Fruit fly (Drosophila melanogaster): ENCODE results near the gene CG32284.

Gene CG32284

DNA sequence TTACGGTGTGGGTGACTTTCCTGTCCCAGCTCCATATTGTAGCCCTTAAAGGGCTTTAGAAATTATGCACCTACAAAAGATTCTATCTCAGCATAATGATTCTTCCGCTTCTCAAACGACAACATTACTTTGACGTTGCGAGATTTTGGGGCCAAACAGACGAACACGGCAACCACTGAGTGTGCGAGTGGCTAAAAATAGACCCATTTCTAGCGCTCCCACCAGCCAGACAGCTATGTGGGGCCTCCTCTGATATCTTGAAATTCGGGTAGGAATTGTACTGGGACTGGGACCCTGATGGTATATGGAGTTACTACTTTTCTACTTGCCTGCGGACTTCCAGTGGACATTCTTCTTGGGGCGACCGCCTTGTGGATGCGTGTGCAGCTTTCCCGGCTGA lies 8.6 kb upstream of the CG32284 start:
- TF ChIP-seq foxo (GFP tag; optimal IDR thresholded peaks at IDR 0.05) = no peak
- no peak for TF ChIP-seq dsf (GFP tag; optimal IDR thresholded peaks at IDR 0.05; ENCODE audit: borderline replicate concordance)
- TF ChIP-seq tai (GFP tag; optimal IDR thresholded peaks at IDR 0.05) = no peak
- TF ChIP-seq CrebA (GFP tag; optimal IDR thresholded peaks at IDR 0.05; ENCODE audit: borderline replicate concordance) = no peak
- TF ChIP-seq Dfd (GFP tag; optimal IDR thresholded peaks at IDR 0.05) = no peak
- no peak for TF ChIP-seq OdsH (GFP tag; optimal IDR thresholded peaks at IDR 0.05)
- no peak for TF ChIP-seq Hr78 (GFP tag; optimal IDR thresholded peaks at IDR 0.05)
- TF ChIP-seq lola (GFP tag; optimal IDR thresholded peaks at IDR 0.05) = no peak
- TF ChIP-seq N (GFP tag; optimal IDR thresholded peaks at IDR 0.05) = no peak
- no peak for TF ChIP-seq dmrt93B (GFP tag; optimal IDR thresholded peaks at IDR 0.05)
- no peak for TF ChIP-seq sv (GFP tag; optimal IDR thresholded peaks at IDR 0.05)
- TF ChIP-seq Rel (GFP tag; optimal IDR thresholded peaks at IDR 0.05) = no peak
- no peak for TF ChIP-seq Rel (tag; optimal IDR thresholded peaks at IDR 0.05)
- TF ChIP-seq CG9705 (GFP tag; optimal IDR thresholded peaks at IDR 0.05) = no peak
- no peak for TF ChIP-seq pan (optimal IDR thresholded peaks at IDR 0.05)
- TF ChIP-seq jim (GFP tag; optimal IDR thresholded peaks at IDR 0.05) = no peak
- TF ChIP-seq psq (GFP tag; optimal IDR thresholded peaks at IDR 0.05) = no peak
- no peak for TF ChIP-seq brk (GFP tag; optimal IDR thresholded peaks at IDR 0.05)
- TF ChIP-seq Jra (GFP tag; optimal IDR thresholded peaks at IDR 0.05) = no peak
- TF ChIP-seq sage (GFP tag; optimal IDR thresholded peaks at IDR 0.05) = no peak

DNA sequence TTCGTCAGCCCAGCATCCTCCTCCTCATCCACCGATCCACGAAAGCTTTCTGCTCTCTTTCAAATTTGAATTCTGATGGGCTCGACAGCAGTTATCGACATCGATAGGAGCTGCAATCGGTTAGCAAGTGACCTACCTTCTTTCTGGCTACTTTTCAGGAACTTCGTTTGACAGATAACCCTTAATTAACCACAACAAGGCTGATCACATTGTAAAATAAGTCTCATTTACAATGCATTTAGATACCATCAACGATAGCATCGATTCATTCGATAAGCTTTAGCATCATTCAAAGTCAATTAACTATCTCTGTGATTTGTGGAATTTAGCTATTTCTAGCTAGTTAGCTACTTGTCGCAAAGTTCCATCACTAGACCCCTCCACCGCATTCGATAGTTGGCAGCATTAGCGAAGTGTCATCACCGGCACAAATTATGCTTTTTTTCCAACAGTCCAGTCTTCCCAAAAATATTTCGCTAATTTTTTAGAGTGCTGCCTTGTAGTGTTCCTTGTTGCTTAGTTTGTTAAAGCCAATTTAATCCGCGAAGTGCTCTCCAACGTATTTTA lies 7.9 kb upstream of the CG32284 start, which contains the start of the genes MnM and Girdin:
Gene MnM, minus strand, starts transcription at position 51 of the 567 bp plus-strand sequence.
Gene Girdin, plus strand, starts transcription at position 401 of the 567 bp plus-strand sequence.
- peak; percentile 12 for TF ChIP-seq GATAd (GFP tag; optimal IDR thresholded peaks at IDR 0.05)
- TF ChIP-seq Rel (GFP tag; optimal IDR thresholded peaks at IDR 0.05) = no peak
- TF ChIP-seq Rel (tag; optimal IDR thresholded peaks at IDR 0.05) = no peak
- no peak for TF ChIP-seq brk (GFP tag; optimal IDR thresholded peaks at IDR 0.05)
- TF ChIP-seq CG32264 (GFP tag; optimal IDR thresholded peaks at IDR 0.05) = no peak
- TF ChIP-seq Myc (optimal IDR thresholded peaks at IDR 0.05) = peak; percentile 94
- TF ChIP-seq sage (GFP tag; optimal IDR thresholded peaks at IDR 0.05) = no peak
- no peak for TF ChIP-seq Dif (GFP tag; optimal IDR thresholded peaks at IDR 0.05; ENCODE audit: partially characterized antibody)
- TF ChIP-seq dsf (GFP tag; optimal IDR thresholded peaks at IDR 0.05; ENCODE audit: borderline replicate concordance) = no peak
- no peak for TF ChIP-seq h (GFP tag; optimal IDR thresholded peaks at IDR 0.05)
- TF ChIP-seq br (GFP tag; optimal IDR thresholded peaks at IDR 0.05) = peak; percentile 73
- TF ChIP-seq fru (GFP tag; optimal IDR thresholded peaks at IDR 0.05) = peak; percentile 70
- no peak for TF ChIP-seq psq (GFP tag; optimal IDR thresholded peaks at IDR 0.05)
- no peak for TF ChIP-seq pan (optimal IDR thresholded peaks at IDR 0.05)
- TF ChIP-seq tai (GFP tag; optimal IDR thresholded peaks at IDR 0.05) = no peak
- no peak for TF ChIP-seq CG9705 (GFP tag; optimal IDR thresholded peaks at IDR 0.05)
- no peak for TF ChIP-seq Jra (GFP tag; optimal IDR thresholded peaks at IDR 0.05)
- no peak for TF ChIP-seq Hnf4 (GFP tag; optimal IDR thresholded peaks at IDR 0.05)
- no peak for TF ChIP-seq usp (GFP tag; optimal IDR thresholded peaks at IDR 0.05)
- TF ChIP-seq woc (GFP tag; optimal IDR thresholded peaks at IDR 0.05) = peak; percentile 89
- TF ChIP-seq HLH106 (tag; optimal IDR thresholded peaks at IDR 0.05) = peak; percentile 65
- TF ChIP-seq Hr78 (GFP tag; optimal IDR thresholded peaks at IDR 0.05) = no peak
- no peak for TF ChIP-seq dl (GFP tag; optimal IDR thresholded peaks at IDR 0.05; ENCODE audit: insufficient read depth in 1 of 2, partially characterized antibody in 2 of 2)
- TF ChIP-seq foxo (GFP tag; optimal IDR thresholded peaks at IDR 0.05) = peak in 1 of 2 experiments; percentile 82
- TF ChIP-seq Vsx2 (GFP tag; optimal IDR thresholded peaks at IDR 0.05; ENCODE audit: partially characterized antibody) = no peak
- no peak for TF ChIP-seq N (GFP tag; optimal IDR thresholded peaks at IDR 0.05)
- TF ChIP-seq Mio (GFP tag; optimal IDR thresholded peaks at IDR 0.05) = no peak
- peak; percentile 19 for TF ChIP-seq dmrt93B (GFP tag; optimal IDR thresholded peaks at IDR 0.05)
- TF ChIP-seq lola (GFP tag; optimal IDR thresholded peaks at IDR 0.05) = no peak
- peak; percentile 69 for TF ChIP-seq ey (GFP tag; optimal IDR thresholded peaks at IDR 0.05)
- TF ChIP-seq jim (GFP tag; optimal IDR thresholded peaks at IDR 0.05) = no peak
- no peak for TF ChIP-seq rgr (GFP tag; optimal IDR thresholded peaks at IDR 0.05)
- TF ChIP-seq Hr83 (GFP tag; optimal IDR thresholded peaks at IDR 0.05; ENCODE audit: poor library complexity, severe bottlenecking) = peak; percentile 57
- TF ChIP-seq OdsH (GFP tag; optimal IDR thresholded peaks at IDR 0.05) = peak; percentile 55
- TF ChIP-seq Dfd (GFP tag; optimal IDR thresholded peaks at IDR 0.05) = no peak
- TF ChIP-seq Sp1 (GFP tag; optimal IDR thresholded peaks at IDR 0.05) = no peak
- peak; percentile 67 for TF ChIP-seq sv (GFP tag; optimal IDR thresholded peaks at IDR 0.05)
- TF ChIP-seq CrebA (GFP tag; optimal IDR thresholded peaks at IDR 0.05; ENCODE audit: borderline replicate concordance) = no peak
- TF ChIP-seq Abd-B (GFP tag; optimal IDR thresholded peaks at IDR 0.05) = no peak
